Worm (Caenorhabditis elegans) whole organism, L3 larva: Measurements from ENCODE around the gene fbxb-24.

ENCODE experiments used
- R02D3.7 ChIP-seq: fragments of 150-350 bp; optimal IDR thresholded peaks from 2 replicates; lab custom pipeline; 2014; ENCODE audit warnings: missing biosample characterization, missing genetic modification characterization
- ZK546.5 ChIP-seq: sonication (generic microtip); optimal IDR thresholded peaks from 2 replicates; lab custom pipeline; 2017; ENCODE audit warnings: missing biosample characterization, missing genetic modification characterization
- aly-2 ChIP-seq: fragments of 150-350 bp; optimal IDR thresholded peaks from 2 replicates; lab custom pipeline; 2014; ENCODE audit warnings: missing biosample characterization, missing genetic modification characterization
- ama-1 ChIP-seq: fragments of 150-350 bp; optimal IDR thresholded peaks from 2 replicates; lab custom pipeline; 2018
- ceh-16 ChIP-seq: sonication (generic microtip); optimal IDR thresholded peaks from 2 replicates; lab custom pipeline; 2017; ENCODE audit warnings: missing biosample characterization, missing genetic modification characterization
- ceh-28 ChIP-seq: fragments of 150-350 bp; optimal IDR thresholded peaks from 2 replicates; lab custom pipeline; 2014; ENCODE audit warnings: missing biosample characterization, missing genetic modification reagents, missing genetic modification characterization
- ceh-82 ChIP-seq: fragments of 150-350 bp; optimal IDR thresholded peaks from 2 replicates; lab custom pipeline; 2014; ENCODE audit warnings: missing biosample characterization, missing genetic modification characterization
- ceh-9 ChIP-seq: sonication (generic microtip); optimal IDR thresholded peaks from 2 replicates; lab custom pipeline; 2018; ENCODE audit warnings: missing biosample characterization, missing genetic modification characterization
- egl-27 ChIP-seq: sonication (generic microtip); optimal IDR thresholded peaks from 4 replicates; lab custom pipeline; 2017; ENCODE audit warnings: missing biosample characterization, missing genetic modification reagents, missing genetic modification characterization
- egl-5 ChIP-seq: fragments of 150-350 bp; optimal IDR thresholded peaks from 2 replicates; lab custom pipeline; 2017; ENCODE audit warnings: missing biosample characterization, missing genetic modification reagents, missing genetic modification characterization, inconsistent platforms
- elt-1 ChIP-seq: fragments of 150-350 bp; optimal IDR thresholded peaks from 2 replicates; lab custom pipeline; 2014; ENCODE audit warnings: missing biosample characterization, missing genetic modification characterization
- elt-2 ChIP-seq: sonication (generic microtip); optimal IDR thresholded peaks from 2 replicates; lab custom pipeline; 2016; ENCODE audit warnings: missing genetic modification reagents, mild to moderate bottlenecking, missing genetic modification characterization, missing compliant biosample characterization
- eor-1 ChIP-seq, 2 experiments: fragments of 150-350 bp; optimal IDR thresholded peaks; 2 replicates each; lab custom pipeline; 2014 to 2018; ENCODE audit warnings: missing biosample characterization in 2 of 2, missing genetic modification characterization in 2 of 2
- fkh-10 ChIP-seq: sonication (generic microtip); optimal IDR thresholded peaks from 2 replicates; lab custom pipeline; 2017; ENCODE audit warnings: missing biosample characterization, missing genetic modification reagents, missing genetic modification characterization
- fkh-2 ChIP-seq: fragments of 150-350 bp; optimal IDR thresholded peaks from 2 replicates; lab custom pipeline; 2014; ENCODE audit warnings: missing biosample characterization, missing genetic modification reagents, missing genetic modification characterization
- hmg-11 ChIP-seq: sonication (generic microtip); optimal IDR thresholded peaks from 2 replicates; lab custom pipeline; 2016; ENCODE audit warnings: missing genetic modification characterization, missing compliant biosample characterization
- lin-15B ChIP-seq: fragments of 150-350 bp; optimal IDR thresholded peaks from 2 replicates; lab custom pipeline; 2014; ENCODE audit warnings: missing biosample characterization, missing genetic modification characterization
- lin-39 ChIP-seq: fragments of 150-350 bp; optimal IDR thresholded peaks from 2 replicates; lab custom pipeline; 2018; ENCODE audit warnings: missing biosample characterization, missing genetic modification reagents, missing genetic modification characterization
- lsy-12 ChIP-seq: sonication (generic microtip); optimal IDR thresholded peaks from 2 replicates; lab custom pipeline; 2016; ENCODE audit warnings: mild to moderate bottlenecking, missing genetic modification characterization, missing compliant biosample characterization
- mml-1 ChIP-seq: fragments of 150-350 bp; sonication (generic microtip); optimal IDR thresholded peaks from 3 replicates; lab custom pipeline; 2014; ENCODE audit warnings: missing biosample characterization, missing genetic modification characterization
- nfya-1 ChIP-seq: sonication (generic microtip); optimal IDR thresholded peaks from 2 replicates; lab custom pipeline; 2017; ENCODE audit warnings: missing genetic modification characterization, mild to moderate bottlenecking, missing compliant biosample characterization, antibody characterized with exemption, moderate library complexity; ENCODE audit not compliant: insufficient read depth
- nhr-11 ChIP-seq: fragments of 150-350 bp; optimal IDR thresholded peaks from 2 replicates; lab custom pipeline; 2014; ENCODE audit warnings: missing biosample characterization, missing genetic modification characterization
- nhr-23 ChIP-seq: fragments of 150-350 bp; optimal IDR thresholded peaks from 2 replicates; lab custom pipeline; 2014; ENCODE audit warnings: missing biosample characterization, missing genetic modification reagents, missing genetic modification characterization
- nhr-25 ChIP-seq: sonication (generic microtip); optimal IDR thresholded peaks from 2 replicates; lab custom pipeline; 2017; ENCODE audit warnings: missing biosample characterization, missing genetic modification characterization
- nhr-28 ChIP-seq: fragments of 150-350 bp; optimal IDR thresholded peaks from 2 replicates; lab custom pipeline; 2014; ENCODE audit warnings: missing biosample characterization, missing genetic modification characterization
- nhr-43 ChIP-seq: sonication (generic microtip); optimal IDR thresholded peaks from 2 replicates; lab custom pipeline; 2016; ENCODE audit warnings: mild to moderate bottlenecking, missing genetic modification characterization, missing compliant biosample characterization; ENCODE audit not compliant: poor library complexity, severe bottlenecking
- nhr-77 ChIP-seq: fragments of 150-350 bp; optimal IDR thresholded peaks from 2 replicates; lab custom pipeline; 2014; ENCODE audit warnings: missing biosample characterization, missing genetic modification characterization
- pha-4 ChIP-seq: fragments of 150-350 bp; optimal IDR thresholded peaks from 2 replicates; lab custom pipeline; 2014; ENCODE audit warnings: missing biosample characterization, missing genetic modification reagents, missing genetic modification characterization
- pqm-1 ChIP-seq: fragments of 150-350 bp; optimal IDR thresholded peaks from 2 replicates; lab custom pipeline; 2017; ENCODE audit warnings: missing biosample characterization, missing genetic modification characterization, inconsistent platforms
- sea-2 ChIP-seq: fragments of 150-350 bp; sonication (generic microtip); optimal IDR thresholded peaks from 4 replicates; lab custom pipeline; 2014; ENCODE audit warnings: missing biosample characterization, missing genetic modification reagents, missing genetic modification characterization
- skn-1 ChIP-seq: fragments of 150-350 bp; optimal IDR thresholded peaks from 2 replicates; lab custom pipeline; 2014; ENCODE audit warnings: missing biosample characterization, missing genetic modification characterization
- snpc-4 ChIP-seq: fragments of 150-350 bp; optimal IDR thresholded peaks from 2 replicates; lab custom pipeline; 2014; ENCODE audit warnings: missing biosample characterization, missing genetic modification characterization
- tbx-2 ChIP-seq: sonication (generic microtip); optimal IDR thresholded peaks from 2 replicates; lab custom pipeline; 2016; ENCODE audit warnings: mild to moderate bottlenecking, missing genetic modification characterization, missing compliant biosample characterization
- unc-62 ChIP-seq: fragments of 150-350 bp; sonication (generic microtip); optimal IDR thresholded peaks from 4 replicates; lab custom pipeline; 2014; ENCODE audit warnings: missing biosample characterization, missing genetic modification reagents, missing genetic modification characterization
- zag-1 ChIP-seq: fragments of 150-350 bp; optimal IDR thresholded peaks from 2 replicates; lab custom pipeline; 2014; ENCODE audit warnings: missing biosample characterization, missing genetic modification characterization
- ztf-11 ChIP-seq: fragments of 150-350 bp; optimal IDR thresholded peaks from 2 replicates; lab custom pipeline; 2014; ENCODE audit warnings: missing biosample characterization, missing genetic modification characterization
- ztf-4 ChIP-seq: fragments of 150-350 bp; optimal IDR thresholded peaks from 2 replicates; lab custom pipeline; 2014; ENCODE audit warnings: missing biosample characterization, missing genetic modification characterization

fbxb-24 gene

ce11 chrIII:11936668-11937276 is 28.0 kb downstream of the fbxb-24 start:
- peak; percentile 75 for TF ChIP-seq ama-1 (lab: Kevin White, UChicago)
- no peak for TF ChIP-seq aly-2 (tag; lab: Kevin White, UChicago)
- TF ChIP-seq nfya-1: peak; percentile 38
- TF ChIP-seq nhr-11: no peak

- TF ChIP-seq ceh-82 (tag; lab: Kevin White, UChicago): no peak
- peak; percentile 28 for TF ChIP-seq egl-5
- TF ChIP-seq nfya-1: peak; percentile 46
These were observed 29.2 kb downstream of the fbxb-24 start for ce11 chrIII:11937911-11938310.

ce11 chrIII:11938525-11938924 is 29.8 kb downstream of the fbxb-24 start:
- TF ChIP-seq ztf-11 (no peak), egl-5 (no peak), hmg-11 (tag; lab: Kevin White, UChicago) (no peak), aly-2 (tag; lab: Kevin White, UChicago) (no peak), ceh-9 (tag; lab: Kevin White, UChicago) (no peak), ceh-16 (no peak), nfya-1 (no peak), elt-2 (no peak), lsy-12 (no peak), ama-1 (lab: Kevin White, UChicago) (no peak)

ce11 chrIII:11942664-11943063 is 33.9 kb downstream of the fbxb-24 start:
- TF ChIP-seq nfya-1: peak; percentile 56
- peak; percentile 10 for TF ChIP-seq lin-15B (tag; lab: Kevin White, UChicago)
- TF ChIP-seq sea-2 (GFP tag; lab: Kevin White, UChicago): no peak
- no peak for TF ChIP-seq fkh-2 (tag; lab: Kevin White, UChicago)
- TF ChIP-seq elt-2: no peak
- no peak for TF ChIP-seq nhr-25 (tag; lab: Kevin White, UChicago)
- no peak for TF ChIP-seq aly-2 (tag; lab: Kevin White, UChicago)
- no peak for TF ChIP-seq ztf-4 (tag; lab: Kevin White, UChicago)
- no peak for TF ChIP-seq nhr-43 (tag; lab: Kevin White, UChicago)
- TF ChIP-seq nhr-23 (tag; lab: Kevin White, UChicago): no peak
- no peak for TF ChIP-seq elt-1 (tag; lab: Kevin White, UChicago)

- TF ChIP-seq nfya-1 (peak; percentile 95), egl-5 (no peak), skn-1 (tag; lab: Kevin White, UChicago) (peak; percentile 41), aly-2 (tag; lab: Kevin White, UChicago) (no peak), ceh-9 (tag; lab: Kevin White, UChicago) (no peak), lin-39 (tag; lab: Kevin White, UChicago) (peak; percentile 63), lin-15B (tag; lab: Kevin White, UChicago) (peak; percentile 90), sea-2 (GFP tag; lab: Kevin White, UChicago) (no peak), pqm-1 (no peak), nhr-23 (tag; lab: Kevin White, UChicago) (peak; percentile 86), nhr-77 (tag; lab: Kevin White, UChicago) (no peak), hmg-11 (tag; lab: Kevin White, UChicago) (peak; percentile 65), nhr-43 (tag; lab: Kevin White, UChicago) (peak; percentile 96), ceh-16 (no peak), fkh-10 (peak; percentile 84), tbx-2 (tag; lab: Kevin White, UChicago) (peak; percentile 63), unc-62 (GFP tag; lab: Kevin White, UChicago) (no peak), ceh-82 (tag; lab: Kevin White, UChicago) (peak; percentile 17), ZK546.5 (tag; lab: Kevin White, UChicago) (no peak), ztf-11 (no peak), nhr-11 (no peak), mml-1 (tag; lab: Kevin White, UChicago) (no peak), eor-1 (tag; optimal IDR thresholded peaks at IDR 0.05; lab: Kevin White, UChicago) (peak in 1 of 2 experiments; percentile 74), pha-4 (peak; percentile 72), ceh-28 (tag; lab: Kevin White, UChicago) (no peak), nhr-28 (no peak), nhr-25 (tag; lab: Kevin White, UChicago) (peak; percentile 46), ama-1 (lab: Kevin White, UChicago) (peak; percentile 6), zag-1 (tag; lab: Kevin White, UChicago) (no peak), lsy-12 (peak; percentile 88), R02D3.7 (peak; percentile 40), egl-27 (tag; lab: Kevin White, UChicago) (no peak), snpc-4 (peak; percentile 77)
These were observed 37.4 kb downstream of the fbxb-24 start for ce11 chrIII:11946062-11946749.
